Worm (Caenorhabditis elegans) whole organism, young adult: ENCODE data around the gene H14A12.3.

Experiments used
- ama-1 ChIP-seq, 3 experiments: fragments of 150-350 bp in 1 of 3; sonication (generic microtip) in 2 of 3; optimal IDR thresholded peaks; 2 replicates each; lab custom pipeline; 2014 to 2018; ENCODE audit warnings: missing biosample characterization in 2 of 3, missing genetic modification characterization in 2 of 3, missing genetic modification reagents in 2 of 3
- cebp-2 ChIP-seq: fragments of 200-800 bp; sonication (Bioruptor generic); IDR thresholded peaks from 2 replicates; pipeline ENCODE4 v1.3.6; 2022; ENCODE audit warnings: missing genetic modification characterization, missing compliant biosample characterization
- ceh-58 ChIP-seq: fragments of 200-800 bp; sonication (Bioruptor generic); IDR thresholded peaks from 2 replicates; pipeline ENCODE4 v1.3.6; 2022; ENCODE audit warnings: missing genetic modification characterization, missing compliant biosample characterization
- die-1 ChIP-seq: sonication (generic microtip); optimal IDR thresholded peaks from 2 replicates; lab custom pipeline; 2016; ENCODE audit warnings: missing genotype, mild to moderate bottlenecking, missing genetic modification characterization, missing compliant biosample characterization
- efl-1 ChIP-seq: fragments of 150-350 bp; optimal IDR thresholded peaks from 2 replicates; lab custom pipeline; 2014; ENCODE audit warnings: missing biosample characterization, missing genetic modification reagents, missing genetic modification characterization
- let-607 ChIP-seq, 2 experiments: fragments of 200-800 bp in 1 of 2; sonication (Bioruptor generic) in 1 of 2; sonication (generic microtip) in 1 of 2; optimal IDR thresholded peaks; 2 replicates each; lab custom pipeline; 2016 to 2018; ENCODE audit warnings: mild to moderate bottlenecking in 2 of 2, missing compliant biosample characterization in 2 of 2, missing genetic modification characterization in 2 of 2, moderate library complexity in 2 of 2, missing genotype in 1 of 2
- pha-4 ChIP-seq: fragments of 150-350 bp; sonication (generic microtip); optimal IDR thresholded peaks from 2 replicates; lab custom pipeline; 2014; ENCODE audit warnings: missing biosample characterization, missing genetic modification reagents, missing genetic modification characterization

DNA sequence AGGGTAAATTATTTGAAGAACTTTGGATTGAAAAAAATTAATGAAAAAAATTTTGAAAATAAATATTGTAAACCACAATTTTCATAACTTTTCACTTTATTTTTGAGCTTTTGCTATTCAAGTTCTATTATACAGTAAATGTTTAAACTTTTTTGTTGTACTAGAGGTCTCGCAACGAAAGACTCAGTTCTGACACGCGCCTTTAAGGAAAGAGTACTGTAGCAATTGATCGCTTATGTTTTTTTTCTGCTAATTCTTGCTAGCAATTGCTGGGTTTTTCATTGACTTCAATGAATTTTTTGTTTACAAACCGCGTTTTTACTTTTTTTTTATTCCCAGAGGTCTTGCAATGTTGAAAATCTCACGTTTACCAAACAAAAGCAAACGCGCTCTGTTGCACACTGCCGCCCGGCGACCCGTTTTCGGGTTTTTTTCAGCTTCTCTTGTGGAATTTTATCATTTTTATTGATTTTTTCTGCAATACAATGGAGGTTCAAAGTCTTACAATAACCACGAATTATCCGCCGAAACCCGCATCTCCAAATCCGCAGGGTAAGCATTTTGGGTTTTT is at the start of gene H14A12.3:
- TF ChIP-seq cebp-2 (GFP tag; lab: Robert Waterston, UW), result no peak
- no peak for TF ChIP-seq let-607 (tag; optimal IDR thresholded peaks at IDR 0.05; lab: Kevin White, UChicago)
- TF ChIP-seq efl-1 (GFP tag; lab: Kevin White, UChicago), result no peak
- TF ChIP-seq ceh-58 (GFP tag; lab: Robert Waterston, UW), result no peak
- TF ChIP-seq ama-1 (optimal IDR thresholded peaks at IDR 0.05; lab: Kevin White, UChicago), result no peak
- TF ChIP-seq ama-1 (GFP tag; optimal IDR thresholded peaks at IDR 0.05; lab: Kevin White, UChicago), result no peak
- TF ChIP-seq pha-4 (tag; lab: Kevin White, UChicago), result peak; percentile 14
- no peak for TF ChIP-seq die-1 (tag; lab: Kevin White, UChicago)
